Worm (Caenorhabditis elegans): ENCODE measurements around the gene nep-3.

DNA sequence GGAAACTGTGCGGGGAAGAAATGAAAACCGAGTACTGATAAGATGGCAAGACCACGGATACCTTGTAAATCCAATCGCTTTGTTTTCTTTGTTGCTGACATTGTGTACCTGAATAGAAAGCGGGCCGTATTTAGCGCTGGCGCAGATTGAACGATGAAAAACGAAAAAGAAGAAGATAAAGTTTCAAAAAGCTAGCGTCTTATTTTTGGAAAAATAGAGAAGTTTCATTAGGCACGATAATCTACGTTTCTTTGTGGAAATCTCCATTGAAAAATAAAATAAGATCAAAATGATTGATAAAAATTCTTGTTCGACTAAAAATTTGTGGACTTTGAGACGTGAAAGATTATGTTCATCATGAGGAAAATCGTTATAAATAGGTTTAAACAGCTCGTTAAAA lies 41.1 kb downstream of the nep-3 start, which contains the start of gene oac-4:
- TF ChIP-seq ama-1 (optimal IDR thresholded peaks at IDR 0.05) (no peak), ets-7 (tag; optimal IDR thresholded peaks at IDR 0.05) (no peak), hmg-4 (GFP tag; optimal IDR thresholded peaks at IDR 0.05) (no peak), tra-4 (tag; optimal IDR thresholded peaks at IDR 0.05) (no peak), B0310.2 (tag; optimal IDR thresholded peaks at IDR 0.05) (no peak), hmbx-1 (tag; optimal IDR thresholded peaks at IDR 0.05) (no peak), sea-1 (GFP tag; conservative IDR thresholded peaks at IDR 0.05) (no peak), tbx-37 (GFP tag; conservative IDR thresholded peaks at IDR 0.05) (no peak), tbx-11 (GFP tag; IDR thresholded peaks at IDR 0.05) (no peak), ceh-13 (GFP tag; optimal IDR thresholded peaks at IDR 0.05) (no peak), scrt-1 (GFP tag; IDR thresholded peaks at IDR 0.05) (no peak), ceh-36 (tag; optimal IDR thresholded peaks at IDR 0.05) (no peak), flt-1 (GFP tag; IDR thresholded peaks at IDR 0.05) (no peak)

Data from whole organism, early embryonic.